Fruit fly (Drosophila melanogaster): ENCODE results near the gene CG34174.
A peak's percentile ranks its signal among the peaks of the same experiment; 100 is the strongest.

Gene CG34174

dm6 chr2L:2216065-2216464, 2.0 kb downstream of the CG34174 start, which contains the start of gene daed (continued):
- TF ChIP-seq maf-S (GFP tag; optimal IDR thresholded peaks at IDR 0.05), result no peak
- no peak for TF ChIP-seq CG12744 (GFP tag; optimal IDR thresholded peaks at IDR 0.05)
- TF ChIP-seq CG14710 (tag; optimal IDR thresholded peaks at IDR 0.05), result peak; percentile 67
- TF ChIP-seq gcm (GFP tag; optimal IDR thresholded peaks at IDR 0.05), result no peak
- no peak for TF ChIP-seq Neu2 (GFP tag; optimal IDR thresholded peaks at IDR 0.05; ENCODE audit: borderline replicate concordance)
- 0 out of 3 replicates have a peak, but pooled peaks have one; percentile 28 for TF ChIP-seq CG34224 (GFP tag; IDR thresholded peaks at IDR 0.05; ENCODE audit: partially characterized antibody)
- TF ChIP-seq br (optimal IDR thresholded peaks at IDR 0.05), result no peak
- TF ChIP-seq Max (GFP tag; optimal IDR thresholded peaks at IDR 0.05), result no peak
- TF ChIP-seq lilli (GFP tag; optimal IDR thresholded peaks at IDR 0.05), result no peak
- no peak for TF ChIP-seq CG14014 (GFP tag; IDR thresholded peaks at IDR 0.05)
- TF ChIP-seq lbe (GFP tag; optimal IDR thresholded peaks at IDR 0.05), result peak; percentile 35
- no peak for TF ChIP-seq CG11093 (GFP tag; IDR thresholded peaks at IDR 0.05)
- no peak for TF ChIP-seq ranshi (GFP tag; IDR thresholded peaks at IDR 0.05)
- no peak for TF ChIP-seq CG13424 (tag; optimal IDR thresholded peaks at IDR 0.05)
- TF ChIP-seq Xrp1 (GFP tag; IDR thresholded peaks at IDR 0.05), result no peak
- peak; percentile 8 for TF ChIP-seq Sry-δ (GFP tag; optimal IDR thresholded peaks at IDR 0.05)
- no peak for TF ChIP-seq CG13624 (GFP tag; optimal IDR thresholded peaks at IDR 0.05)
- TF ChIP-seq croc (GFP tag; conservative IDR thresholded peaks at IDR 0.05), result no peak
- TF ChIP-seq ERR (GFP tag; optimal IDR thresholded peaks at IDR 0.05), result no peak
- TF ChIP-seq Ptx1 (GFP tag; IDR thresholded peaks at IDR 0.05), result no peak
- no peak for TF ChIP-seq chn (GFP tag; optimal IDR thresholded peaks at IDR 0.05)
- TF ChIP-seq CG31365 (tag; optimal IDR thresholded peaks at IDR 0.05), result no peak
- TF ChIP-seq Hr3 (GFP tag; optimal IDR thresholded peaks at IDR 0.05), result no peak
- no peak for TF ChIP-seq Hey (tag; optimal IDR thresholded peaks at IDR 0.05)
- no peak for TF ChIP-seq unc-4 (GFP tag; IDR thresholded peaks at IDR 0.05; ENCODE audit: partially characterized antibody)
- TF ChIP-seq stc (GFP tag; IDR thresholded peaks at IDR 0.05), result no peak
- TF ChIP-seq CG6854 (GFP tag; optimal IDR thresholded peaks at IDR 0.05), result no peak
- TF ChIP-seq nerfin-1 (tag; optimal IDR thresholded peaks at IDR 0.05), result no peak
- no peak for TF ChIP-seq sr (GFP tag; IDR thresholded peaks at IDR 0.05)
- TF ChIP-seq CG1529 (GFP tag; optimal IDR thresholded peaks at IDR 0.05), result no peak
- TF ChIP-seq Nf-YA (GFP tag; IDR thresholded peaks at IDR 0.05), result no peak
- no peak for TF ChIP-seq CG17359 (tag; optimal IDR thresholded peaks at IDR 0.05)
- TF ChIP-seq TFAM (GFP tag; optimal IDR thresholded peaks at IDR 0.05), result no peak
- no peak for TF ChIP-seq CG32772 (GFP tag; IDR thresholded peaks at IDR 0.05)
- no peak for TF ChIP-seq Lim3 (GFP tag; IDR thresholded peaks at IDR 0.05)
- no peak for TF ChIP-seq vvl (GFP tag; IDR thresholded peaks at IDR 0.05)
- TF ChIP-seq CG6689 (GFP tag; IDR thresholded peaks at IDR 0.05), result no peak
- TF ChIP-seq mam (GFP tag; optimal IDR thresholded peaks at IDR 0.05), result no peak
- no peak for TF ChIP-seq gcm2 (GFP tag; optimal IDR thresholded peaks at IDR 0.05)
- TF ChIP-seq Sox102F (GFP tag; optimal IDR thresholded peaks at IDR 0.05), result no peak
- no peak for TF ChIP-seq fu2 (GFP tag; optimal IDR thresholded peaks at IDR 0.05)
- TF ChIP-seq CG2678 (tag; optimal IDR thresholded peaks at IDR 0.05), result no peak
- no peak for TF ChIP-seq CG30431 (GFP tag; optimal IDR thresholded peaks at IDR 0.05)
- no peak for TF ChIP-seq CG10959 (GFP tag; IDR thresholded peaks at IDR 0.05)
- TF ChIP-seq Dad (GFP tag; optimal IDR thresholded peaks at IDR 0.05), result no peak
- no peak for TF ChIP-seq CG13775 (GFP tag; optimal IDR thresholded peaks at IDR 0.05)
- TF ChIP-seq CG4820 (GFP tag; optimal IDR thresholded peaks at IDR 0.05), result no peak
- TF ChIP-seq jumu (GFP tag; optimal IDR thresholded peaks at IDR 0.05), result no peak
- no peak for TF ChIP-seq Oaz (GFP tag; IDR thresholded peaks at IDR 0.05)
- TF ChIP-seq sqz (GFP tag; optimal IDR thresholded peaks at IDR 0.05), result no peak
- TF ChIP-seq lov (optimal IDR thresholded peaks at IDR 0.05), result no peak
- TF ChIP-seq lov (GFP tag; IDR thresholded peaks at IDR 0.05), result no peak
- TF ChIP-seq Antp (GFP tag; optimal IDR thresholded peaks at IDR 0.05), result no peak
- TF ChIP-seq CG18764 (GFP tag; optimal IDR thresholded peaks at IDR 0.05), result no peak

All from whole organism, embryonic.